Worm (Caenorhabditis elegans) whole organism, L2 larva: ENCODE measurements around the gene B0353.1.

ENCODE experiments used
- F13H6.1 ChIP-seq: sonication (generic microtip); optimal IDR thresholded peaks from 2 replicates; lab custom pipeline; 2016; ENCODE audit warnings: missing genetic modification characterization, missing compliant biosample characterization
- crh-2 ChIP-seq: sonication (generic microtip); optimal IDR thresholded peaks from 2 replicates; lab custom pipeline; 2017; ENCODE audit warnings: missing biosample characterization, missing genetic modification characterization

DNA sequence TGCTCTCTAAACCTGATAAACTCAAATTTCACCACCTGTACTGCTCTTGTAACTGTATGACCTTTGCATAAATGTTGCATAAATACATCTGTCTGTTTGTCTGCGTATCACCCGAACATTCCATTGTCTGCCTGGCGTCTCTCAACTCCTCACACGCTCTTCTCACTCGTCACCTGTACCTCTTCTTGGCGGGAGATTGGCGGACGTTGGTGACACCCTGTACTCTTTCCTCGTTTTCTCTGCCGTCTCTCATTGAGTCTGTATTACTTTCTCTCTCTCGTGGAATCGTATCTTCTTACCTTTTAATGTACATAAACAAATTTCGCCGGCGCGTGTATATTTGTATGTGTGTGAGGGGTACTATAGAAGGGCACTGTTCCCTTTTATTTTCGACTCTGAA, 3.1 kb downstream of the B0353.1 start:
- peak; percentile 12 for TF ChIP-seq crh-2
- TF ChIP-seq F13H6.1: peak; percentile 72
